Fruit fly (Drosophila melanogaster) whole organism, prepupa: ENCODE measurements around the gene Teh2.

Source experiments
- Blimp-1 ChIP-seq: fragments of 200-800 bp; sonication (Bioruptor generic); optimal IDR thresholded peaks from 3 replicates; lab custom pipeline; 2017; ENCODE audit warnings: missing biosample characterization, missing genetic modification characterization, mild to moderate bottlenecking, moderate library complexity, missing genetic modification reagents
- CG11762 ChIP-seq: fragments of 200-800 bp; sonication (Bioruptor generic); optimal IDR thresholded peaks from 3 replicates; lab custom pipeline; 2016; ENCODE audit warnings: missing biosample characterization, missing genetic modification characterization; ENCODE audit not compliant: insufficient read depth
- CG34406 ChIP-seq: fragments of 200-800 bp; sonication (Bioruptor generic); optimal IDR thresholded peaks from 3 replicates; lab custom pipeline; 2016; ENCODE audit warnings: missing biosample characterization, missing genetic modification characterization
- CG6163 ChIP-seq: fragments of 200-800 bp; sonication (Bioruptor generic); IDR thresholded peaks from 3 replicates; pipeline ENCODE4 v1.3.6; 2022; ENCODE audit warnings: missing biosample characterization, missing genetic modification characterization
- CG6276 ChIP-seq: fragments of 200-800 bp; sonication (Bioruptor generic); optimal IDR thresholded peaks from 2 replicates; lab custom pipeline; 2017; ENCODE audit warnings: missing biosample characterization, mild to moderate bottlenecking, missing genetic modification characterization
- CG9139 ChIP-seq: fragments of 200-800 bp; sonication (Bioruptor generic); optimal IDR thresholded peaks from 3 replicates; lab custom pipeline; 2017; ENCODE audit warnings: missing biosample characterization, mild to moderate bottlenecking, missing genetic modification characterization
- Lpt ChIP-seq: fragments of 200-800 bp; sonication (Bioruptor generic); optimal IDR thresholded peaks from 3 replicates; lab custom pipeline; 2016; ENCODE audit warnings: missing biosample characterization, missing genetic modification characterization
- OdsH ChIP-seq: fragments of 200-800 bp; sonication (Bioruptor generic); optimal IDR thresholded peaks from 3 replicates; lab custom pipeline; 2016; ENCODE audit warnings: missing biosample characterization, missing genetic modification characterization
- dac ChIP-seq: fragments of 200-800 bp; sonication (Bioruptor generic); optimal IDR thresholded peaks from 2 replicates; lab custom pipeline; 2017; ENCODE audit warnings: missing biosample characterization, mild to moderate bottlenecking, missing genetic modification characterization
- esn ChIP-seq: fragments of 200-800 bp; sonication (Bioruptor generic); optimal IDR thresholded peaks from 2 replicates; lab custom pipeline; 2016; ENCODE audit warnings: missing biosample characterization, mild to moderate bottlenecking, missing genetic modification characterization, moderate library complexity
- fkh ChIP-seq: fragments of 200-800 bp; sonication (Bioruptor generic); optimal IDR thresholded peaks from 3 replicates; lab custom pipeline; 2017; ENCODE audit warnings: missing biosample characterization, mild to moderate bottlenecking, missing genetic modification characterization, moderate library complexity
- pdm3 ChIP-seq: fragments of 200-800 bp; sonication (Bioruptor generic); optimal IDR thresholded peaks from 3 replicates; lab custom pipeline; 2016; ENCODE audit warnings: missing biosample characterization, missing genetic modification characterization
- vri ChIP-seq: fragments of 200-800 bp; sonication (Bioruptor generic); optimal IDR thresholded peaks from 3 replicates; lab custom pipeline; 2016; ENCODE audit warnings: missing biosample characterization, mild to moderate bottlenecking, missing genetic modification characterization

DNA sequence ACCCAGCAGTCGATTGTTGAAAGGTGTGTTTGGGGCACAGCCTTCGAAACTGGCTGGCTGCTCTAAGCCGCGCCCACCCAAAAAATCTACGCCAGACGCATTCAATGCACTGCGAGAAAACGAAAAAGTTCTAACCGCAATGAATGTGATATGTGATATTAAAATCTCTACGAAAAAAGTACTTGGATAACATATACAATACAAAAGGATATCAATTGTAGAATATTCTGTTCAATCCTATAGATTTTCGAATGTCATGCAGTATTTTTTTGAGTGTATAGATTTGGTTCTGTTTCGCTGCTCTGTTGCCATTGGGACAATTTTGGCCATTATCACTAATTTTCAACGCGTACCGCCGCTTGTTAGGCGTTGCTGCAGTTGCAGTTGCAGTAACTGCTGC lies 21.9 kb upstream of the Teh2 start:
- no peak for TF ChIP-seq vri (GFP tag; lab: Kevin White, UChicago)
- TF ChIP-seq CG9139 (GFP tag; lab: Kevin White, UChicago), result no peak
- TF ChIP-seq OdsH, result no peak
- TF ChIP-seq CG6276 (GFP tag; lab: Kevin White, UChicago), result peak; percentile 40
- no peak for TF ChIP-seq Blimp-1 (GFP tag; lab: Kevin White, UChicago)
- no peak for TF ChIP-seq dac (GFP tag; lab: Kevin White, UChicago)
- no peak for TF ChIP-seq CG11762 (GFP tag; lab: Kevin White, UChicago)
- TF ChIP-seq fkh (GFP tag; lab: Kevin White, UChicago), result no peak
- TF ChIP-seq CG34406 (GFP tag; lab: Kevin White, UChicago), result no peak
- no peak for TF ChIP-seq Lpt (GFP tag; lab: Kevin White, UChicago)
- TF ChIP-seq CG6163 (GFP tag; lab: Robert Waterston, UW), result peak; percentile 41; the same call in 2 of the 3 replicates
- no peak for TF ChIP-seq esn (GFP tag; lab: Kevin White, UChicago)
- TF ChIP-seq pdm3 (GFP tag; lab: Kevin White, UChicago), result no peak
